Fruit fly (Drosophila melanogaster) whole organism, larva: ENCODE results near the gene CG4004.

Experiments used
- noc ChIP-seq: fragments of 200-800 bp; sonication (Bioruptor generic); optimal IDR thresholded peaks from 3 replicates; lab custom pipeline; 2019; ENCODE audit warnings: missing biosample characterization, mild to moderate bottlenecking, missing genetic modification characterization, moderate library complexity

The CG4004 gene

dm6 chrX:12732486-12732885 lies 11.5 kb upstream of the CG4004 start:
- no peak for TF ChIP-seq noc (tag; lab: Kevin White, UChicago)

- no peak for TF ChIP-seq noc (tag; lab: Kevin White, UChicago)
Observed at dm6 chrX:12733770-12734189, 10.2 kb upstream of the CG4004 start.

dm6 chrX:12734354-12734709 lies 9.7 kb upstream of the CG4004 start:
- no peak for TF ChIP-seq noc (tag; lab: Kevin White, UChicago)

- peak; percentile 96 for TF ChIP-seq noc (tag; lab: Kevin White, UChicago)
Observed at dm6 chrX:12734710-12735462, 9.1 kb upstream of the CG4004 start.

dm6 chrX:12735478-12736428 lies 8.3 kb upstream of the CG4004 start:
- peak; percentile 97 for TF ChIP-seq noc (tag; lab: Kevin White, UChicago)

dm6 chrX:12737057-12737734 lies 6.8 kb upstream of the CG4004 start:
- peak; percentile 49 for TF ChIP-seq noc (tag; lab: Kevin White, UChicago)

dm6 chrX:12737735-12738390 lies 6.1 kb upstream of the CG4004 start:
- TF ChIP-seq noc (tag; lab: Kevin White, UChicago) = peak; percentile 79

- TF ChIP-seq noc (tag; lab: Kevin White, UChicago) = peak; percentile 55
Observed at dm6 chrX:12739047-12739446, 5.0 kb upstream of the CG4004 start.

- TF ChIP-seq noc (tag; lab: Kevin White, UChicago) = no peak
Observed at dm6 chrX:12739789-12740188, 4.2 kb upstream of the CG4004 start.

- no peak for TF ChIP-seq noc (tag; lab: Kevin White, UChicago)
Observed at dm6 chrX:12740441-12740840, 3.6 kb upstream of the CG4004 start.

- TF ChIP-seq noc (tag; lab: Kevin White, UChicago) = no peak
Observed at dm6 chrX:12741914-12742650, 1.9 kb upstream of the CG4004 start, which contains the start of gene Smr. Gene Smr, minus strand, starts transcription at chrX:12742618.

dm6 chrX:12742651-12743020 lies 1.4 kb upstream of the CG4004 start:
- TF ChIP-seq noc (tag; lab: Kevin White, UChicago) = no peak

- no peak for TF ChIP-seq noc (tag; lab: Kevin White, UChicago)
Observed at dm6 chrX:12743296-12743695, 716 bp upstream of the CG4004 start.

- TF ChIP-seq noc (tag; lab: Kevin White, UChicago) = no peak
Observed at dm6 chrX:12745117-12745516, 1.1 kb downstream of the CG4004 start.
